Worm (Caenorhabditis elegans) whole organism, early embryonic: Measurements from ENCODE around the gene srab-23.

Experiments used
- B0310.2 ChIP-seq: sonication (generic microtip); optimal IDR thresholded peaks from 2 replicates; lab custom pipeline; 2016; ENCODE audit warnings: mild to moderate bottlenecking, missing genetic modification characterization, missing compliant biosample characterization
- F13C5.2 ChIP-seq: sonication (generic microtip); optimal IDR thresholded peaks from 2 replicates; lab custom pipeline; 2017; ENCODE audit warnings: mild to moderate bottlenecking, missing genetic modification characterization, inconsistent platforms, missing compliant biosample characterization
- aly-1 ChIP-seq: sonication (generic microtip); optimal IDR thresholded peaks from 2 replicates; lab custom pipeline; 2016; ENCODE audit warnings: missing genetic modification characterization, missing compliant biosample characterization
- ama-1 ChIP-seq: fragments of 150-350 bp; optimal IDR thresholded peaks from 2 replicates; lab custom pipeline; 2014
- ceh-13 ChIP-seq: fragments of 200-800 bp; sonication (Bioruptor generic); optimal IDR thresholded peaks from 2 replicates; lab custom pipeline; 2018; ENCODE audit warnings: mild to moderate bottlenecking, missing genetic modification characterization, missing compliant biosample characterization
- ceh-36 ChIP-seq: sonication (generic microtip); optimal IDR thresholded peaks from 2 replicates; lab custom pipeline; 2016; ENCODE audit warnings: missing genetic modification characterization, inconsistent platforms, missing compliant biosample characterization
- ets-7 ChIP-seq: sonication (generic microtip); optimal IDR thresholded peaks from 2 replicates; lab custom pipeline; 2016; ENCODE audit warnings: missing genotype, missing genetic modification characterization, missing compliant biosample characterization
- flt-1 ChIP-seq: fragments of 200-800 bp; sonication (Bioruptor generic); IDR thresholded peaks from 2 replicates; pipeline ENCODE4 v1.3.6; 2022; ENCODE audit warnings: missing genetic modification characterization, missing compliant biosample characterization
- hmbx-1 ChIP-seq: sonication (generic microtip); optimal IDR thresholded peaks from 2 replicates; lab custom pipeline; 2016; ENCODE audit warnings: mild to moderate bottlenecking, missing genetic modification characterization, missing compliant biosample characterization
- hmg-4 ChIP-seq: fragments of 200-800 bp; sonication (Bioruptor generic); optimal IDR thresholded peaks from 2 replicates; lab custom pipeline; 2018; ENCODE audit warnings: mild to moderate bottlenecking, missing genetic modification characterization, missing compliant biosample characterization
- hnd-1 ChIP-seq: sonication (generic microtip); optimal IDR thresholded peaks from 2 replicates; lab custom pipeline; 2016; ENCODE audit warnings: missing genetic modification characterization, missing compliant biosample characterization
- pes-1 ChIP-seq: fragments of 200-800 bp; sonication (Bioruptor generic); IDR thresholded peaks from 2 replicates; pipeline ENCODE4 v1.3.6; 2022; ENCODE audit warnings: missing genetic modification reagents, missing genetic modification characterization, missing compliant biosample characterization
- scrt-1 ChIP-seq: fragments of 200-800 bp; sonication (Bioruptor generic); IDR thresholded peaks from 2 replicates; pipeline ENCODE4 v1.3.6; 2022; ENCODE audit warnings: missing genetic modification characterization, missing compliant biosample characterization
- sea-1 ChIP-seq: fragments of 200-800 bp; sonication (Bioruptor generic); conservative IDR thresholded peaks from 2 replicates; pipeline ENCODE4 v1.3.6; 2022; ENCODE audit warnings: missing genetic modification characterization, missing compliant biosample characterization
- tbx-11 ChIP-seq: fragments of 200-800 bp; sonication (Bioruptor generic); IDR thresholded peaks from 2 replicates; pipeline ENCODE4 v1.3.6; 2022; ENCODE audit warnings: missing genetic modification characterization, missing compliant biosample characterization
- tbx-37 ChIP-seq: fragments of 200-800 bp; sonication (Bioruptor generic); conservative IDR thresholded peaks from 2 replicates; pipeline ENCODE4 v1.3.6; 2022; ENCODE audit warnings: missing genetic modification reagents, missing genetic modification characterization, missing compliant biosample characterization
- tra-4 ChIP-seq: sonication (generic microtip); optimal IDR thresholded peaks from 2 replicates; lab custom pipeline; 2017; ENCODE audit warnings: missing genetic modification characterization, missing compliant biosample characterization

The srab-23 gene

DNA sequence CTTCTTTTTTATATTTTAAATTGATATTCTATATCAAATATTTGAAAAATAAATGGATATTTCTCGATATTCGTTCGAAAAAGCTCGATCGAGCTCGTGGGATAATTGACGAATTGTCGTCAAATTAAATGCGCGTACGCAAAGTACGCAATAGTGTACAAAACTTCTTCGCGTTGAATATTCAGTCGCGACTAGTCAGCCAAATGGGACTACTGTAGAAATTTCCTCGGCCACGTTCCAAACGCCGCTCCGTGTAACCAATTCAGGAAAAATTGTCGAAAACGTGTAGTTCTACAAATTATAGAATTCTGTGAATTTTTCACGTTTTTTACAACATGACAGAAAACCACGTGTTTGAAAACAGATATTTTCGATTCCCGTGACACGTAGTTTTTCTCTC, 27.0 kb downstream of the srab-23 start:
- no peak for TF ChIP-seq sea-1 (GFP tag; lab: Robert Waterston, UW)
- TF ChIP-seq F13C5.2 (tag; lab: Kevin White, UChicago): no peak
- TF ChIP-seq aly-1 (tag; lab: Kevin White, UChicago): no peak
- TF ChIP-seq ceh-36 (tag; lab: Kevin White, UChicago): no peak
- TF ChIP-seq scrt-1 (GFP tag; lab: Robert Waterston, UW): no peak
- TF ChIP-seq ama-1 (lab: Kevin White, UChicago): no peak
- TF ChIP-seq flt-1: no peak
- no peak for TF ChIP-seq hmg-4 (GFP tag; lab: Kevin White, UChicago)
- no peak for TF ChIP-seq hmbx-1 (tag; lab: Kevin White, UChicago)
- no peak for TF ChIP-seq pes-1 (GFP tag; lab: Robert Waterston, UW)
- TF ChIP-seq tra-4 (tag; lab: Kevin White, UChicago): no peak
- TF ChIP-seq hnd-1: no peak

DNA sequence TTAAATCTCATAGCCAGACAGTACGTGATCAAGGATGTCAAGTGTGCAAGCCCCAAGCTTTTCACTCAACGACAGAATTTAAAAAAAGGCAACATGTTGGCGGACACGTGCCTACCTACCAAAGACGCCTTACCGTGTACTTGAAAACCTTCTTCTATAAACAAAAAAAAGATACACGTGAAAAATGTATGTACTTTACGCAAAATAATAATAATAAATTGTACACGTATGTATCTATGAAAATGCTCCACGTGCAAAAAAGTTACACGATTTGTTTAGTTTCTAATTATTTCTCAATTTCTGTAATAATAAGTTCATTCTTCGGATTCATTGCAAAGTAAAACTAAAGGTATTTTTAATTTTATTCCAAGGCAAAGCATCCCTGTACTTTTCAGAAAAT, 30.8 kb downstream of the srab-23 start, which contains the start of gene cysl-4:
TSS of gene cysl-4 (plus strand) at position 301 of the 400 bp plus-strand sequence.
- TF ChIP-seq ceh-13 (GFP tag; lab: Kevin White, UChicago) (no peak), tbx-11 (GFP tag; lab: Robert Waterston, UW) (no peak), ama-1 (lab: Kevin White, UChicago) (no peak), tbx-37 (GFP tag; lab: Robert Waterston, UW) (no peak), hnd-1 (no peak), flt-1 (no peak), ets-7 (tag; lab: Kevin White, UChicago) (no peak), B0310.2 (tag; lab: Kevin White, UChicago) (no peak), F13C5.2 (tag; lab: Kevin White, UChicago) (no peak), ceh-36 (tag; lab: Kevin White, UChicago) (no peak), hmg-4 (GFP tag; lab: Kevin White, UChicago) (no peak), hmbx-1 (tag; lab: Kevin White, UChicago) (no peak), pes-1 (GFP tag; lab: Robert Waterston, UW) (no peak), sea-1 (GFP tag; lab: Robert Waterston, UW) (no peak), tra-4 (tag; lab: Kevin White, UChicago) (no peak)

DNA sequence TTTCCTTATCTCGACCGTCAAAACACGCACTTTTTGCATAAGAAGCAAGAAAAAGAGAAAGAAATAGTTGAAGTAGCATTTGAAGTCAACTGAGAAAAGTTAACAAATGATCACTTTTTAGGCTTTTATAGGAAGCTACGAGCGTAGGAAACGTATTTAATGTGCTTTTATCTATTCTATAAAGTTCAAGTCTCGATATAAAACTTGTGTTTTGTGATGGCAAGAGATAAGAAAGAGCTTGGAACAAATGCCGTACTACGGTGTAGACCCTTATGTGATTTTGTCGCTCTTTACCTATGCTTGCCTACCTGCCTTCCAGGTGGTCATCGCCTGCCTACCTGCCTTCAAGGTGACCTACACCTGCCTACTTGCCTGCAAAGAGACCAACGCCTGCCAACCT, 31.2 kb downstream of the srab-23 start, which contains the start of gene clec-206:
TSS of gene clec-206 (minus strand) at position 101 of the 400 bp plus-strand sequence.
- no peak for TF ChIP-seq hnd-1
- no peak for TF ChIP-seq scrt-1 (GFP tag; lab: Robert Waterston, UW)
- TF ChIP-seq ets-7 (tag; lab: Kevin White, UChicago): no peak
- TF ChIP-seq tra-4 (tag; lab: Kevin White, UChicago): no peak
- no peak for TF ChIP-seq hmg-4 (GFP tag; lab: Kevin White, UChicago)
- no peak for TF ChIP-seq F13C5.2 (tag; lab: Kevin White, UChicago)
- no peak for TF ChIP-seq flt-1
- TF ChIP-seq B0310.2 (tag; lab: Kevin White, UChicago): no peak
- TF ChIP-seq ceh-13 (GFP tag; lab: Kevin White, UChicago): no peak
- no peak for TF ChIP-seq tbx-11 (GFP tag; lab: Robert Waterston, UW)
- no peak for TF ChIP-seq aly-1 (tag; lab: Kevin White, UChicago)
- TF ChIP-seq ceh-36 (tag; lab: Kevin White, UChicago): no peak
- no peak for TF ChIP-seq hmbx-1 (tag; lab: Kevin White, UChicago)
- TF ChIP-seq pes-1 (GFP tag; lab: Robert Waterston, UW): no peak
- no peak for TF ChIP-seq ama-1 (lab: Kevin White, UChicago)
- no peak for TF ChIP-seq tbx-37 (GFP tag; lab: Robert Waterston, UW)
- no peak for TF ChIP-seq sea-1 (GFP tag; lab: Robert Waterston, UW)

DNA sequence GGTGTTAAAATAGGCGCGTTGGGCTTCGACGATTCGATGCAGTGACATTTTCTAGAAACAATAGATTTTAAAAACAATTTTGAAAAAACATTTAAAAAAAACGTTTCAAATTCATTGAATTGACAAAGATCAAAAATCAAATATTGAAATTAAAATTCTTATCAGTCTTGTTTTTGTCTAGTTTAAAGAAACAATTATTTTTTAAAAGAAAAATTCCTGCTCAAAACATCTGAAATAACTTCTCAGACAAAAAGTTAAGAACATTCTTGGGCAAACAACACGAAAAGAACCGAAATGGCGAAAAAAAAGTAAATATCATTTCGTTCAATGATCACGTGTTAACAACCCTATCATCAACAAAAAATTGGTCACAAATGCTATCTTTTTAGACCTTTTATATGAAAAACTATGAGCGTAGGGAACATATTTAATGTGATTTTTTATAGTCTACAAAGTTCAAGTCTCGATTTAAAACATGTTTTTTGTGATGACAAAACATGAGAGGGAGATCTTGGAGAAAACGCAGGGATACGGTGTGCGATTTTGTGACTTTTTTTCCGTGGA, 35.8 kb downstream of the srab-23 start, which contains the start of gene alh-5:
TSS of gene alh-5 (minus strand) at position 51 of the 564 bp plus-strand sequence.
- no peak for TF ChIP-seq hnd-1
- TF ChIP-seq ama-1 (lab: Kevin White, UChicago): no peak
- TF ChIP-seq ets-7 (tag; lab: Kevin White, UChicago): no peak
- TF ChIP-seq tra-4 (tag; lab: Kevin White, UChicago): no peak
- TF ChIP-seq ceh-36 (tag; lab: Kevin White, UChicago): no peak
- no peak for TF ChIP-seq ceh-13 (GFP tag; lab: Kevin White, UChicago)
- TF ChIP-seq pes-1 (GFP tag; lab: Robert Waterston, UW): no peak

DNA sequence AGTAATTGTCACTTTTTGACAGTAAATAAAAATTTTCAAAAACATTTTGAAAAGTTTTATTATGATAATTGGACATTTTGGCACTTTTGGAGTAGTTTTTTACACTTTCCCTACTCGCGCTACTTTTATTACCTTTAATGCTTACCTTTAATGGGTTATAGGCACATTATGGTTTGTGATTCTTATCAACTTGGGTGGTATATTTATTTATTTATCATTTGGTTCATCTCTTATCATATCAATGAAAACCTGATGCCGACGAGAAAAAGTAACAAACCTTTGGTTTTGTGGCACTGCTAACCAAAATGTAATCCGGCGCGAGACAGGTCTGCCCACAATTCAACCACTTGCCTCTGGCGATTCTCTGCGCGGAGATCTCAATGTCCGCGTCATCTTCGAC, 37.1 kb downstream of the srab-23 start:
- TF ChIP-seq hnd-1: no peak

DNA sequence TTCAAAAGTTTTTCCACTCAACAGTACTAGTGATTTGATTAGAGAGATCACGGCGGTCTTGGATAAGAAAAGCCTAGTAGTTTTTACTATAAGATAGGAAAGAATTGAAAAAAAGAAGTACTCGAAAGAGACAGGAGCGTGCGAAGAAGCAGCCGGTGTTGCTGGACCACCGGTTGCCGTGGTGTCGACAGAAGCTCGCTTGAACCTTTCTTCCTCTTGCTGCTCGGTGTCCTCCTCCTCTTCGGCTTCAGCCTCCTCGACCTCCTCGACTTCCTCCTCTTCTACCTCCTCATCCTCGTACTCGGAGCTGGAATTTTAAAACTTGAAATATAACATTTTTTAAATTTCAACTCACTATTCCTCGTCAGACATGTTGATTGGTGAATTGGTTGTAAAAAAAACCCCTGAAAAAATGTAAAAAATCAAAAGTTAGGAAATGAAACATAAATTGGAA, 42.9 kb downstream of the srab-23 start, which contains the start of gene tnt-4:
TSS of gene tnt-4 (minus strand) at position 404 of the 454 bp plus-strand sequence.
- no peak for TF ChIP-seq flt-1
- no peak for TF ChIP-seq ceh-36 (tag; lab: Kevin White, UChicago)
- no peak for TF ChIP-seq scrt-1 (GFP tag; lab: Robert Waterston, UW)
- TF ChIP-seq ama-1 (lab: Kevin White, UChicago): no peak
- no peak for TF ChIP-seq sea-1 (GFP tag; lab: Robert Waterston, UW)
- no peak for TF ChIP-seq ceh-13 (GFP tag; lab: Kevin White, UChicago)
- no peak for TF ChIP-seq tbx-37 (GFP tag; lab: Robert Waterston, UW)
- TF ChIP-seq pes-1 (GFP tag; lab: Robert Waterston, UW): no peak
- no peak for TF ChIP-seq hmbx-1 (tag; lab: Kevin White, UChicago)
- TF ChIP-seq hnd-1: no peak
- no peak for TF ChIP-seq aly-1 (tag; lab: Kevin White, UChicago)
- TF ChIP-seq hmg-4 (GFP tag; lab: Kevin White, UChicago): no peak
- TF ChIP-seq tra-4 (tag; lab: Kevin White, UChicago): no peak
- TF ChIP-seq tbx-11 (GFP tag; lab: Robert Waterston, UW): no peak
- TF ChIP-seq F13C5.2 (tag; lab: Kevin White, UChicago): no peak
- TF ChIP-seq B0310.2 (tag; lab: Kevin White, UChicago): no peak
- no peak for TF ChIP-seq ets-7 (tag; lab: Kevin White, UChicago)

DNA sequence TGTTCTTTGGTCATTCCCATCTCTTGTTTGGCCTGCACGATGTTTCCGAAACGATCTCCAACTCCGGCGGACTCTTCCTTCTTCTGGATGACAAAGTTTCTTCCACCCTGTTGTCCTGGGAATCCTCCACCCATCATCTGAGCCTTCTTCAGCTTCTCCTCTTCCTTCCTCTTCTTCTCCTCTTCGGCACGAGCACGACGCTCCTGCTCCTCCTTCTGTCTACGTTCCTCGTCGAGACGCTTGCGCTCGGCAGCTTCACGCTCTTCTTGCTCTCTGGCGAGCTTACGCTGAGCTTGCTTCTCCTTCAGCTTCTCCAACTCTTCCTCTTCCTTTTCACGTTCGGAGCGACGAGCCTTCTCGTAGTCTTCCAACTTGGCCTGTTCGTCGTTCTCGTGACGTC, 44.1 kb downstream of the srab-23 start:
- no peak for TF ChIP-seq tbx-37 (GFP tag; lab: Robert Waterston, UW)
- no peak for TF ChIP-seq scrt-1 (GFP tag; lab: Robert Waterston, UW)
- TF ChIP-seq tra-4 (tag; lab: Kevin White, UChicago): no peak
- no peak for TF ChIP-seq hmbx-1 (tag; lab: Kevin White, UChicago)
- TF ChIP-seq ceh-13 (GFP tag; lab: Kevin White, UChicago): no peak
- TF ChIP-seq ets-7 (tag; lab: Kevin White, UChicago): no peak
